Fruit fly (Drosophila melanogaster) whole organism: Measurements from ENCODE around the gene CG7099.

Experiments
- CG8478 ChIP-seq: fragments of >200 bp; optimal IDR thresholded peaks from 2 replicates; lab custom pipeline; 2018; ENCODE audit warnings: inconsistent platforms
- Dll ChIP-seq: fragments of >200 bp; optimal IDR thresholded peaks from 2 replicates; lab custom pipeline; 2017
- pan ChIP-seq: fragments of >200 bp; optimal IDR thresholded peaks from 2 replicates; lab custom pipeline; 2017
- psq ChIP-seq: fragments of >200 bp; optimal IDR thresholded peaks from 2 replicates; lab custom pipeline; 2017
- usp ChIP-seq: fragments of >200 bp; optimal IDR thresholded peaks from 2 replicates; lab custom pipeline; 2017; ENCODE audit warnings: missing biosample characterization, missing genetic modification characterization, mixed read lengths

DNA sequence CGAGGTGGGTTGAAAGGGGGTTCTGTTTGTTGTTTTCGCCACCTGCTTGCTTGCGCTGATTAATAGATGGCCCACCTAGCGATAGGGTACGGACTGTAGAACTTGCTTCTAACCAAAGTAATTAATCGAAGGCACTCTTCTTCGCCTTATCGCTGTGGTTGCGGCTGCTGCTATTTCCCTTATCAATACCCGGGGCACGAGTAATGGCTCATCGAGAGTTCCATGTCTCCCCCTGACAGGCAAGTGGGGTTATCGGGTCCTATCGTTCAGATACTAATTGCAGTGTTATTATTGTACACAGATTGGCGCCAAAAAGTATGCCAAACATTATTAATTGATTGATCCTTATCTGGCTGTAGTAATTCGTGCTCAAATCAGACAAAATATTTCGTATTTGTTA is 49.4 kb downstream of the CG7099 start:
- TF ChIP-seq psq (lab: Kevin White, UChicago): no peak
- no peak for TF ChIP-seq usp
- TF ChIP-seq pan (lab: Kevin White, UChicago): no peak
- no peak for TF ChIP-seq Dll (lab: Kevin White, UChicago)
- no peak for TF ChIP-seq CG8478 (lab: Kevin White, UChicago)
